Fruit fly (Drosophila melanogaster): ENCODE measurements around the gene Evi5.
A peak's percentile ranks its signal among the peaks of the same experiment; 100 is the strongest.

Evi5 gene

dm6 chrX:11389494-11390447 lies 64.4 kb downstream of the Evi5 start:
- TF ChIP-seq CG1620 (GFP tag; optimal IDR thresholded peaks at IDR 0.05), result no peak
- peak; percentile 67 for TF ChIP-seq bab1 (GFP tag; optimal IDR thresholded peaks at IDR 0.05)
- peak; percentile 99 for TF ChIP-seq pad (GFP tag; optimal IDR thresholded peaks at IDR 0.05)

- no peak for TF ChIP-seq CG11617 (GFP tag; optimal IDR thresholded peaks at IDR 0.05)
- no peak for TF ChIP-seq ovo (GFP tag; optimal IDR thresholded peaks at IDR 0.05)
- TF ChIP-seq Crg-1 (GFP tag; optimal IDR thresholded peaks at IDR 0.05), result no peak
- TF ChIP-seq cic (GFP tag; optimal IDR thresholded peaks at IDR 0.05), result no peak
- no peak for TF ChIP-seq Mnt (GFP tag; optimal IDR thresholded peaks at IDR 0.05)
- no peak for TF ChIP-seq Clk (GFP tag; optimal IDR thresholded peaks at IDR 0.05)
- TF ChIP-seq kay (GFP tag; ENCODE audit: borderline replicate concordance), result no peak
- TF ChIP-seq tj (GFP tag; optimal IDR thresholded peaks at IDR 0.05), result no peak
These were observed 68.7 kb downstream of the Evi5 start for dm6 chrX:11385498-11385897.

dm6 chrX:11384023-11384444 lies 70.2 kb downstream of the Evi5 start:
- TF ChIP-seq CG7101 (tag; optimal IDR thresholded peaks at IDR 0.05), result peak; percentile 46
- TF ChIP-seq toe (GFP tag; optimal IDR thresholded peaks at IDR 0.05), result peak; percentile 27
- TF ChIP-seq pad (GFP tag; optimal IDR thresholded peaks at IDR 0.05), result no peak
- peak; percentile 4 for TF ChIP-seq CG12768 (GFP tag; optimal IDR thresholded peaks at IDR 0.05)
- peak; percentile 42 for TF ChIP-seq CG11617 (GFP tag; optimal IDR thresholded peaks at IDR 0.05)
- TF ChIP-seq Hr96 (GFP tag; optimal IDR thresholded peaks at IDR 0.05), result no peak
- no peak for TF ChIP-seq bab1 (GFP tag; optimal IDR thresholded peaks at IDR 0.05)
- peak; percentile 42 for TF ChIP-seq CG7045 (GFP tag; optimal IDR thresholded peaks at IDR 0.05)
- TF ChIP-seq CG33017 (tag; optimal IDR thresholded peaks at IDR 0.05), result peak; percentile 17
- peak; percentile 44 for TF ChIP-seq CG5204 (GFP tag; optimal IDR thresholded peaks at IDR 0.05)

- TF ChIP-seq Mnt (GFP tag; optimal IDR thresholded peaks at IDR 0.05) (no peak), ovo (GFP tag; optimal IDR thresholded peaks at IDR 0.05) (no peak), CG7045 (GFP tag; optimal IDR thresholded peaks at IDR 0.05) (no peak), bab1 (GFP tag; optimal IDR thresholded peaks at IDR 0.05) (no peak), CG5204 (GFP tag; optimal IDR thresholded peaks at IDR 0.05) (no peak), cnc (optimal IDR thresholded peaks at IDR 0.05) (no peak), CG14711 (tag; optimal IDR thresholded peaks at IDR 0.05) (no peak), CG12768 (GFP tag; optimal IDR thresholded peaks at IDR 0.05) (no peak)
These were observed 70.7 kb downstream of the Evi5 start for dm6 chrX:11383530-11383929.

- no peak for TF ChIP-seq bab1 (GFP tag; optimal IDR thresholded peaks at IDR 0.05)
- TF ChIP-seq pad (GFP tag; optimal IDR thresholded peaks at IDR 0.05), result no peak
- no peak for TF ChIP-seq CG14711 (tag; optimal IDR thresholded peaks at IDR 0.05)
- TF ChIP-seq Hr96 (GFP tag; optimal IDR thresholded peaks at IDR 0.05), result no peak
- no peak for TF ChIP-seq kay (GFP tag; ENCODE audit: borderline replicate concordance)
- TF ChIP-seq ovo (GFP tag; optimal IDR thresholded peaks at IDR 0.05), result no peak
- TF ChIP-seq CG7045 (GFP tag; optimal IDR thresholded peaks at IDR 0.05), result no peak
- no peak for TF ChIP-seq CG5204 (GFP tag; optimal IDR thresholded peaks at IDR 0.05)
- no peak for TF ChIP-seq cic (GFP tag; optimal IDR thresholded peaks at IDR 0.05)
- no peak for TF ChIP-seq CG33017 (tag; optimal IDR thresholded peaks at IDR 0.05)
- no peak for TF ChIP-seq cnc (optimal IDR thresholded peaks at IDR 0.05)
These were observed 71.6 kb downstream of the Evi5 start for dm6 chrX:11382588-11382987.

Data from whole organism, adult.